Fruit fly (Drosophila melanogaster) whole organism, adult: ENCODE measurements around the gene CG5171.
A peak's percentile ranks its signal among the peaks of the same experiment; 100 is the strongest.

ENCODE experiments used
- CG14711 ChIP-seq: fragments of 200-800 bp; sonication (Bioruptor generic); optimal IDR thresholded peaks from 2 replicates; lab custom pipeline; 2018; ENCODE audit warnings: missing biosample characterization, mild to moderate bottlenecking, missing genetic modification characterization, moderate library complexity
- CG1620 ChIP-seq: fragments of 200-800 bp; sonication (Bioruptor generic); optimal IDR thresholded peaks from 2 replicates; lab custom pipeline; 2016; ENCODE audit warnings: missing biosample characterization, missing genetic modification characterization
- CG5204 ChIP-seq: fragments of 200-800 bp; sonication (Bioruptor generic); optimal IDR thresholded peaks from 2 replicates; lab custom pipeline; 2016; ENCODE audit warnings: missing biosample characterization, missing genetic modification characterization
- CG7045 ChIP-seq: fragments of 200-800 bp; sonication (Bioruptor generic); optimal IDR thresholded peaks from 2 replicates; lab custom pipeline; 2017; ENCODE audit warnings: missing biosample characterization, mild to moderate bottlenecking, missing genetic modification characterization
- CG7101 ChIP-seq: fragments of 200-800 bp; sonication (Bioruptor generic); optimal IDR thresholded peaks from 2 replicates; lab custom pipeline; 2018; ENCODE audit warnings: missing biosample characterization, mild to moderate bottlenecking, missing genetic modification characterization, moderate library complexity
- Clk ChIP-seq: fragments of 200-800 bp; sonication (Bioruptor generic); optimal IDR thresholded peaks from 2 replicates; lab custom pipeline; 2017; ENCODE audit warnings: missing biosample characterization, missing genetic modification characterization
- Mnt ChIP-seq: fragments of 200-800 bp; sonication (Bioruptor generic); optimal IDR thresholded peaks from 2 replicates; lab custom pipeline; 2016; ENCODE audit warnings: missing biosample characterization, mild to moderate bottlenecking, missing genetic modification characterization
- cic ChIP-seq: fragments of 200-800 bp; sonication (Bioruptor generic); optimal IDR thresholded peaks from 2 replicates; lab custom pipeline; 2017; ENCODE audit warnings: missing biosample characterization, mild to moderate bottlenecking, missing genetic modification characterization, moderate library complexity
- cnc ChIP-seq, 2 experiments: fragments of >200 bp; optimal IDR thresholded peaks; 2 replicates each; lab custom pipeline; 2017
- kay ChIP-seq: fragments of 200-800 bp; sonication (Bioruptor generic); peaks from one replicate; lab custom pipeline; 2016; ENCODE audit warnings: missing biosample characterization, missing genetic modification characterization, borderline replicate concordance
- pad ChIP-seq: fragments of 200-800 bp; sonication (Bioruptor generic); optimal IDR thresholded peaks from 3 replicates; lab custom pipeline; 2017; ENCODE audit warnings: missing biosample characterization, missing genetic modification characterization, mild to moderate bottlenecking, moderate library complexity, missing genetic modification reagents
- toe ChIP-seq: fragments of 200-800 bp; sonication (Bioruptor generic); optimal IDR thresholded peaks from 2 replicates; lab custom pipeline; 2016; ENCODE audit warnings: missing biosample characterization, missing genetic modification characterization

- TF ChIP-seq toe = no peak
- TF ChIP-seq cic = no peak
- no peak for TF ChIP-seq CG14711 (tag; lab: Kevin White, UChicago)
- no peak for TF ChIP-seq CG1620
- TF ChIP-seq kay (GFP tag; lab: Kevin White, UChicago) = peak; percentile 59
- no peak for TF ChIP-seq CG5204 (GFP tag; lab: Kevin White, UChicago)
- no peak for TF ChIP-seq Mnt (GFP tag; lab: Kevin White, UChicago)
- TF ChIP-seq pad (GFP tag; lab: Kevin White, UChicago) = no peak
- no peak for TF ChIP-seq cnc (optimal IDR thresholded peaks at IDR 0.05; lab: Kevin White, UChicago)
- TF ChIP-seq CG7045 = no peak
- TF ChIP-seq CG7101 (tag; lab: Kevin White, UChicago) = no peak
- no peak for TF ChIP-seq Clk (GFP tag; lab: Kevin White, UChicago)
Observed at dm6 chr2L:7431861-7432601, 30.9 kb downstream of the CG5171 start.
